Worm (Caenorhabditis elegans) whole organism, L1 larva: ENCODE measurements around the gene Y14H12B.1.
A peak's percentile ranks its signal among the peaks of the same experiment; 100 is the strongest.

ENCODE experiments used
- C16A3.4 ChIP-seq: fragments of 150-350 bp; optimal IDR thresholded peaks from 2 replicates; lab custom pipeline; 2014; ENCODE audit warnings: missing biosample characterization, missing genetic modification characterization
- ama-1 ChIP-seq: fragments of 150-350 bp; optimal IDR thresholded peaks from 2 replicates; lab custom pipeline; 2014
- blmp-1 ChIP-seq: fragments of 150-350 bp; optimal IDR thresholded peaks from 2 replicates; lab custom pipeline; 2014; ENCODE audit warnings: missing biosample characterization, missing genetic modification characterization
- ceh-82 ChIP-seq, 3 experiments: fragments of 150-350 bp in 1 of 3; sonication (generic microtip) in 2 of 3; optimal IDR thresholded peaks; 2 replicates each; lab custom pipeline; 2014 to 2017; ENCODE audit warnings: missing biosample characterization in 3 of 3, missing genetic modification characterization in 3 of 3
- dpl-1 ChIP-seq, 3 experiments: fragments of 150-350 bp in 2 of 3; sonication (generic microtip) in 1 of 3; optimal IDR thresholded peaks; 2 replicates each; lab custom pipeline; 2014 to 2017; ENCODE audit warnings: missing biosample characterization in 3 of 3, missing genetic modification characterization in 3 of 3, missing genetic modification reagents in 3 of 3
- dsc-1 ChIP-seq: sonication (generic microtip); optimal IDR thresholded peaks from 2 replicates; lab custom pipeline; 2016; ENCODE audit warnings: mild to moderate bottlenecking, missing genetic modification characterization, missing compliant biosample characterization
- efl-1 ChIP-seq, 4 experiments: fragments of 150-350 bp; optimal IDR thresholded peaks in 3 of 4; peaks in 1 of 4; 1 replicate in 1 of 4; 2 replicates in 3 of 4; lab custom pipeline; 2014; ENCODE audit warnings: missing biosample characterization in 2 of 4, missing genetic modification characterization in 2 of 4, missing genetic modification reagents in 2 of 4
- efl-3 ChIP-seq: fragments of 200-800 bp; sonication (Bioruptor generic); optimal IDR thresholded peaks from 2 replicates; lab custom pipeline; 2018; ENCODE audit warnings: mild to moderate bottlenecking, missing genetic modification characterization, missing compliant biosample characterization
- egl-27 ChIP-seq, 2 experiments: fragments of 150-350 bp in 1 of 2; sonication (generic microtip); optimal IDR thresholded peaks; 3 replicates each; lab custom pipeline; 2017 to 2018; ENCODE audit warnings: missing biosample characterization in 2 of 2, missing genetic modification characterization in 2 of 2, missing genetic modification reagents in 2 of 2
- elt-2 ChIP-seq: sonication (generic microtip); optimal IDR thresholded peaks from 2 replicates; lab custom pipeline; 2016; ENCODE audit warnings: missing genetic modification characterization, mild to moderate bottlenecking, inconsistent platforms, missing compliant biosample characterization, missing genetic modification reagents
- ets-5 ChIP-seq: fragments of 200-800 bp; sonication (Bioruptor generic); IDR thresholded peaks from 2 replicates; pipeline ENCODE4 v1.3.6; 2022; ENCODE audit warnings: missing genetic modification characterization, missing compliant biosample characterization
- fkh-8 ChIP-seq: sonication (generic microtip); optimal IDR thresholded peaks from 2 replicates; lab custom pipeline; 2016; ENCODE audit warnings: mild to moderate bottlenecking, missing genetic modification characterization, missing compliant biosample characterization
- grh-1 ChIP-seq: fragments of 200-800 bp; sonication (Bioruptor generic); IDR thresholded peaks from 2 replicates; pipeline ENCODE4 v1.3.6; 2022; ENCODE audit warnings: missing genetic modification reagents, missing genetic modification characterization, missing compliant biosample characterization
- hlh-4 ChIP-seq: sonication (generic microtip); optimal IDR thresholded peaks from 2 replicates; lab custom pipeline; 2016; ENCODE audit warnings: mild to moderate bottlenecking, missing genetic modification characterization, missing compliant biosample characterization
- hpl-2 ChIP-seq: fragments of 150-350 bp; optimal IDR thresholded peaks from 2 replicates; lab custom pipeline; 2014; ENCODE audit warnings: missing biosample characterization, missing genetic modification reagents, missing genetic modification characterization
- jun-1 ChIP-seq: fragments of 150-350 bp; optimal IDR thresholded peaks from 2 replicates; lab custom pipeline; 2014; ENCODE audit warnings: missing biosample characterization, missing genetic modification reagents, missing genetic modification characterization
- lin-14 ChIP-seq: fragments of 200-800 bp; sonication (Bioruptor generic); optimal IDR thresholded peaks from 2 replicates; lab custom pipeline; 2018; ENCODE audit warnings: mild to moderate bottlenecking, missing genetic modification characterization, moderate library complexity, missing compliant biosample characterization
- lin-35 ChIP-seq, 2 experiments: fragments of 150-350 bp; optimal IDR thresholded peaks; 2 replicates each; lab custom pipeline; 2014; ENCODE audit warnings: missing biosample characterization in 2 of 2, missing genetic modification characterization in 2 of 2, missing genetic modification reagents in 2 of 2
- lir-3 ChIP-seq: sonication (generic microtip); optimal IDR thresholded peaks from 2 replicates; lab custom pipeline; 2016; ENCODE audit warnings: mild to moderate bottlenecking, missing genetic modification characterization, moderate library complexity, missing compliant biosample characterization; ENCODE audit not compliant: poor library complexity
- lsy-2 ChIP-seq, 2 experiments: fragments of 150-350 bp; optimal IDR thresholded peaks; 2 replicates each; lab custom pipeline; 2014; ENCODE audit warnings: missing biosample characterization in 2 of 2, missing genetic modification characterization in 2 of 2
- nhr-19 ChIP-seq: fragments of 200-800 bp; sonication (Bioruptor generic); conservative IDR thresholded peaks from 2 replicates; pipeline ENCODE4 v1.3.6; 2022; ENCODE audit warnings: missing genetic modification characterization, missing compliant biosample characterization
- nhr-20 ChIP-seq: sonication (generic microtip); optimal IDR thresholded peaks from 2 replicates; lab custom pipeline; 2016; ENCODE audit warnings: mild to moderate bottlenecking, missing genetic modification characterization, missing compliant biosample characterization
- nhr-28 ChIP-seq: fragments of 150-350 bp; optimal IDR thresholded peaks from 2 replicates; lab custom pipeline; 2014; ENCODE audit warnings: missing biosample characterization, missing genetic modification characterization
- nhr-71 ChIP-seq: sonication (generic microtip); optimal IDR thresholded peaks from 2 replicates; lab custom pipeline; 2016; ENCODE audit warnings: mild to moderate bottlenecking, missing genetic modification characterization, moderate library complexity, missing compliant biosample characterization
- nhr-77 ChIP-seq: fragments of 150-350 bp; optimal IDR thresholded peaks from 2 replicates; lab custom pipeline; 2014; ENCODE audit warnings: missing biosample characterization, missing genetic modification characterization
- nhr-90 ChIP-seq: sonication (generic microtip); optimal IDR thresholded peaks from 2 replicates; lab custom pipeline; 2016; ENCODE audit warnings: mild to moderate bottlenecking, missing genetic modification characterization, missing compliant biosample characterization; ENCODE audit not compliant: poor library complexity
- pag-3 ChIP-seq: sonication (generic microtip); optimal IDR thresholded peaks from 2 replicates; lab custom pipeline; 2017; ENCODE audit warnings: missing genetic modification characterization, mild to moderate bottlenecking, missing compliant biosample characterization, antibody characterized with exemption, borderline replicate concordance; ENCODE audit not compliant: insufficient read depth
- pax-3 ChIP-seq: fragments of 200-800 bp; sonication (Bioruptor generic); optimal IDR thresholded peaks from 2 replicates; lab custom pipeline; 2018; ENCODE audit warnings: mild to moderate bottlenecking, missing genetic modification characterization, moderate library complexity, missing compliant biosample characterization
- sup-37 ChIP-seq: fragments of 200-800 bp; sonication (Bioruptor generic); optimal IDR thresholded peaks from 2 replicates; lab custom pipeline; 2018; ENCODE audit warnings: mild to moderate bottlenecking, missing genetic modification characterization, missing compliant biosample characterization
- unc-86 ChIP-seq: sonication (generic microtip); optimal IDR thresholded peaks from 2 replicates; lab custom pipeline; 2016; ENCODE audit warnings: missing genetic modification characterization, missing compliant biosample characterization
- unc-98 ChIP-seq: fragments of 200-800 bp; sonication (Bioruptor generic); IDR thresholded peaks from 2 replicates; pipeline ENCODE4 v1.3.6; 2022; ENCODE audit warnings: missing genetic modification characterization, missing compliant biosample characterization
- zip-4 ChIP-seq: fragments of 200-800 bp; sonication (Bioruptor generic); optimal IDR thresholded peaks from 2 replicates; lab custom pipeline; 2018; ENCODE audit warnings: mild to moderate bottlenecking, missing genetic modification characterization, moderate library complexity, missing compliant biosample characterization

Y14H12B.1 gene

ce11 chrII:3911284-3911683, 23.0 kb upstream of the Y14H12B.1 start:
- TF ChIP-seq egl-27 (tag; optimal IDR thresholded peaks at IDR 0.05; lab: Kevin White, UChicago) = no peak
- TF ChIP-seq nhr-90 (tag; lab: Kevin White, UChicago) = peak; percentile 32
- peak; percentile 20 for TF ChIP-seq nhr-71 (tag; lab: Kevin White, UChicago)
- TF ChIP-seq dsc-1 = no peak
- peak; percentile 85 for TF ChIP-seq elt-2 (tag; lab: Kevin White, UChicago)
- peak in 1 of 3 experiments; percentile 23 for TF ChIP-seq ceh-82 (tag; optimal IDR thresholded peaks at IDR 0.05; lab: Kevin White, UChicago)
- TF ChIP-seq lin-14 (GFP tag; lab: Kevin White, UChicago) = peak; percentile 67
- no peak for TF ChIP-seq lsy-2 (tag; optimal IDR thresholded peaks at IDR 0.05; lab: Kevin White, UChicago)
- TF ChIP-seq C16A3.4 (tag; lab: Kevin White, UChicago) = peak; percentile 4
- peak in 1 of 2 experiments; percentile 46 for TF ChIP-seq lin-35 (GFP tag; optimal IDR thresholded peaks at IDR 0.05; lab: Kevin White, UChicago)
- TF ChIP-seq nhr-20 = peak; percentile 56
- TF ChIP-seq nhr-77 (tag; lab: Kevin White, UChicago) = peak; percentile 21
- TF ChIP-seq ama-1 = no peak
- TF ChIP-seq efl-1 (optimal IDR thresholded peaks at IDR 0.05; lab: Kevin White, UChicago) = no peak
- peak in 1 of 2 experiments; percentile 44 for TF ChIP-seq efl-1 (GFP tag; optimal IDR thresholded peaks at IDR 0.05 in 1 of 2; lab: Kevin White, UChicago)
- 0 out of 2 replicates have a peak, but pooled peaks have one; percentile 16 for TF ChIP-seq nhr-19 (GFP tag; lab: Robert Waterston, UW)

- TF ChIP-seq nhr-28 (tag; lab: Kevin White, UChicago) = no peak
- no peak for TF ChIP-seq hlh-4 (tag; lab: Kevin White, UChicago)
- TF ChIP-seq blmp-1 = no peak
- TF ChIP-seq unc-98 (GFP tag; lab: Robert Waterston, UW) = no peak
- no peak for TF ChIP-seq lir-3
- no peak for TF ChIP-seq fkh-8
- no peak for TF ChIP-seq grh-1 (GFP tag; lab: Robert Waterston, UW)
- TF ChIP-seq hpl-2 = no peak
- TF ChIP-seq jun-1 = no peak
- no peak for TF ChIP-seq sup-37 (GFP tag; lab: Kevin White, UChicago)
- no peak for TF ChIP-seq efl-3
- no peak for TF ChIP-seq nhr-90 (tag; lab: Kevin White, UChicago)
Measured at ce11 chrII:3911716-3912115, 22.5 kb upstream of the Y14H12B.1 start, which contains the start of gene F53C3.1. Gene F53C3.1 (plus strand): TSS chrII:3912016.

ce11 chrII:3913673-3914072, 20.6 kb upstream of the Y14H12B.1 start:
- TF ChIP-seq ets-5 (GFP tag; lab: Robert Waterston, UW) = no peak

- TF ChIP-seq zip-4 (GFP tag; lab: Kevin White, UChicago) = no peak
- TF ChIP-seq dsc-1 = peak; percentile 91
Measured at ce11 chrII:3917985-3918633, 16.1 kb upstream of the Y14H12B.1 start.

ce11 chrII:3920611-3921010, 13.6 kb upstream of the Y14H12B.1 start:
- TF ChIP-seq nhr-20 = no peak

- TF ChIP-seq nhr-28 (tag; lab: Kevin White, UChicago) (no peak), pax-3 (no peak), jun-1 (no peak), dpl-1 (GFP tag; optimal IDR thresholded peaks at IDR 0.05; lab: Kevin White, UChicago) (no peak), unc-86 (tag; lab: Kevin White, UChicago) (no peak), egl-27 (tag; optimal IDR thresholded peaks at IDR 0.05; lab: Kevin White, UChicago) (no peak), pag-3 (tag; lab: Kevin White, UChicago) (no peak)
Measured at ce11 chrII:3922696-3923095, 11.6 kb upstream of the Y14H12B.1 start.
